Worm (Caenorhabditis elegans): Measurements from ENCODE around the gene clec-75.

The clec-75 gene

DNA sequence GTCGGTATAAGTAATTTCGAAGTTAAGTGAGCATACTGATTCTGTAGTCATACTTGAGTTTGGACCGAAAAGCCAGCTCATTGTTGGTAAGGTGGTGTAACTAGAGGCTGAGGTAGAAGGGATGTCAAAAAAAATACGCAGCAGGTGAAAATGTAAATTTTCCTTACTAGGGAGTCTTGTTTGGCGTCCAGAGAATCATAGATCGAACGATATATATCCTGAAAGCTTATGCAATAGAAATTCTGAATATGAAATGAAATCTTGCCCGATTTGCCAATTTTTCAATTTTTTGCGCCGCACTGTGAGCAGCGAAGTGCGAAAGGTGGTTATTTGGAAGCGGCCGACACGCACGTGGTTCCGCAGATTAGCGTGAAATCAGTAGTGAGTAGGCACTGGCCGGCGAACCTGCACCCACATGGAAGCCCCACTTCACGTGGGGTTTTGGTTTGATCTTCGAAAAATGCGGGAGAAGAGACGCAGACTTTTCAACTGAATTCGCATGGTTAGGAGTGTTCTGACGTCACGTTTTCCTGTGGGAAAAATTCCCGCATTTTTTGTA is 17.5 kb downstream of the clec-75 start, which contains the start of gene srh-220:
Gene srh-220 (minus strand): TSS at position 51 of the 559 bp plus-strand sequence.
- no peak for TF ChIP-seq attf-6 (GFP tag; IDR thresholded peaks at IDR 0.05)
- 0 out of 2 replicates have a peak, but pooled peaks have one; percentile 67 for TF ChIP-seq F37B4.10 (GFP tag; IDR thresholded peaks at IDR 0.05)
- TF ChIP-seq F52B5.7 (tag; optimal IDR thresholded peaks at IDR 0.05), result no peak
- TF ChIP-seq Y53F4B.3 (GFP tag; IDR thresholded peaks at IDR 0.05), result no peak

DNA sequence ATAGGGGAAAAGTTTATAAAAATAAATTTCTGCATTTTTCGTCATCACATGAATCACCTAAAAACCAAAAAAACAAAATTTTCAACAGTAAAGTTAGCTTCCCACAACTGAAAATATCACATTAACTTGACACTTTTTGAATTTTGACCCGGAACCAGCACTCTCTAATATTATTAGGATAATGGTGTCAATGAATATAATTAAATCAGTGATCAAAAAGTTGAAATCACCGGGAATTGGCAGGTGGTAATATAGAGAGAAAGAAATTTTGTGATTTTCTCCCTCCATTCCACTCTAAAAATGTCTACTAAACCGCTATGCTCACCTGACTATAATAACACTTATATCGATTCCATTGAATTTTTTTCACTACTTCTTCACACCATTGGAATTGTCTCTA is 19.0 kb downstream of the clec-75 start, which contains the start of gene srh-222:
Gene srh-222 (plus strand): TSS at position 301 of the 400 bp plus-strand sequence.
- TF ChIP-seq sea-2 (GFP tag; IDR thresholded peaks at IDR 0.05), result no peak
- TF ChIP-seq nhr-179 (tag; optimal IDR thresholded peaks at IDR 0.05), result no peak
- no peak for TF ChIP-seq hsf-1 (GFP tag; IDR thresholded peaks at IDR 0.05)
- no peak for TF ChIP-seq ztf-3 (GFP tag; optimal IDR thresholded peaks at IDR 0.05)
- no peak for TF ChIP-seq lin-35 (GFP tag; optimal IDR thresholded peaks at IDR 0.05)
- TF ChIP-seq B0035.1 (tag; optimal IDR thresholded peaks at IDR 0.05), result no peak
- no peak for TF ChIP-seq ceh-58 (GFP tag; IDR thresholded peaks at IDR 0.05)
- no peak for TF ChIP-seq efl-1 (GFP tag; optimal IDR thresholded peaks at IDR 0.05)
- no peak for TF ChIP-seq somi-1 (GFP tag; optimal IDR thresholded peaks at IDR 0.05)
- TF ChIP-seq ceh-27 (GFP tag; optimal IDR thresholded peaks at IDR 0.05), result no peak
- TF ChIP-seq mcd-1 (GFP tag; IDR thresholded peaks at IDR 0.05), result no peak
- TF ChIP-seq F39B2.1 (GFP tag; IDR thresholded peaks at IDR 0.05), result no peak
- no peak for TF ChIP-seq F22D6.2 (tag; optimal IDR thresholded peaks at IDR 0.05)
- no peak for TF ChIP-seq F57A8.1 (GFP tag; optimal IDR thresholded peaks at IDR 0.05)
- no peak for TF ChIP-seq rec-8 (tag; optimal IDR thresholded peaks at IDR 0.05)
- TF ChIP-seq nhr-80 (tag; optimal IDR thresholded peaks at IDR 0.05), result no peak
- TF ChIP-seq lin-26 (GFP tag; IDR thresholded peaks at IDR 0.05), result no peak
- no peak for TF ChIP-seq ceh-100 (GFP tag; IDR thresholded peaks at IDR 0.05)
- no peak for TF ChIP-seq ceh-79 (tag; optimal IDR thresholded peaks at IDR 0.05)

DNA sequence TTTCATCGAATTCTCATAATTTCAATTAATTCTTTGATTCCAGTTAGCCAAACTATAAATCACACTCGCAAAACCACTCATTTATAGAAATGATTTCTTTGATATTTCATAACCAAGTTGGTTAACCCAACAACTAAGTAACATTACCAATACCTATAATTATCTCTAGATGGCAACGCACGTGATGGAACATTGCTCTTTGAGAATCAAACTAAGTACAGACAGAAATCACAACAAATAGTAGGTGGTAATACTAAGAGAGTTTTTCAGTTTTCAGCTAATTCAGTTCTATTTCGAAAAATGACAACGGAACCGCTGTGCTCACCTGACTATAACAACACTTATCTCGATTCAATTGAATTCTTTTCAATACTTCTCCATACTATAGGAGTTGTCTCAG is 21.1 kb downstream of the clec-75 start, which contains the start of gene srh-223:
Gene srh-223 (plus strand): TSS at position 301 of the 400 bp plus-strand sequence.
- no peak for TF ChIP-seq ceh-91 (GFP tag; IDR thresholded peaks at IDR 0.05)
- no peak for TF ChIP-seq pbrm-1 (GFP tag; IDR thresholded peaks at IDR 0.05)
- no peak for TF ChIP-seq B0019.2 (GFP tag; conservative IDR thresholded peaks at IDR 0.05)
- no peak for TF ChIP-seq ztf-6 (GFP tag; IDR thresholded peaks at IDR 0.05)
- TF ChIP-seq nhr-120 (GFP tag; IDR thresholded peaks at IDR 0.05), result no peak
- no peak for TF ChIP-seq chd-7 (tag; optimal IDR thresholded peaks at IDR 0.05)
- no peak for TF ChIP-seq B0261.1 (tag; optimal IDR thresholded peaks at IDR 0.05)
- no peak for TF ChIP-seq B0035.1 (tag; optimal IDR thresholded peaks at IDR 0.05)
- no peak for TF ChIP-seq ceh-40 (GFP tag; IDR thresholded peaks at IDR 0.05)
- no peak for TF ChIP-seq let-607 (tag; optimal IDR thresholded peaks at IDR 0.05)
- no peak for TF ChIP-seq lir-1 (GFP tag; conservative IDR thresholded peaks at IDR 0.05)
- no peak for TF ChIP-seq ceh-79 (tag; optimal IDR thresholded peaks at IDR 0.05)

DNA sequence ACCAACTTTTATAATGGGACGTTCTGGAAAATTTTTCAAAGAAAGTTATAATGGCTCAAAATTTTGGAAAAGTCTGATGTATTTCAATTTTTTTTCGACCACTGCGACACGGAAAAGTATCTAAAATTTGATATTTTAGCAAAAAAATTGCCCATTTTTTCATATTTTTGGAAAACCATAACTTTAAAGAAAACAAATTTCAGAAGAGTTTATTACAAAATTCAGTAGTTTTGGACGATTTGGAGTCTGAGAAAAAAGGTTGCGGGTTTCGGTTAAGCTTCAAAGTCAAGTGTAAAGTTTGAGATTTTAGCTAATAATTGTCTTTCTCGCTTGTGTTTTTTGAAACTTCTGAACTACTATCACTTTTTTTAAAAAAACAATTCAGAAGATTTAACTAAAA is 27.6 kb downstream of the clec-75 start:
- TF ChIP-seq F49E8.2 (tag; optimal IDR thresholded peaks at IDR 0.05; ENCODE audit: insufficient read depth), result no peak
- TF ChIP-seq egrh-3 (GFP tag; IDR thresholded peaks at IDR 0.05), result no peak
- no peak for TF ChIP-seq Y79H2A.3 (GFP tag; conservative IDR thresholded peaks at IDR 0.05)
- no peak for TF ChIP-seq F52B5.7 (tag; optimal IDR thresholded peaks at IDR 0.05)
- no peak for TF ChIP-seq attf-5 (GFP tag; optimal IDR thresholded peaks at IDR 0.05)
- TF ChIP-seq let-526 (GFP tag; IDR thresholded peaks at IDR 0.05), result no peak
- TF ChIP-seq ztf-22 (GFP tag; optimal IDR thresholded peaks at IDR 0.05), result no peak
- no peak for TF ChIP-seq ztf-3 (GFP tag; optimal IDR thresholded peaks at IDR 0.05)
- TF ChIP-seq egl-18 (GFP tag; IDR thresholded peaks at IDR 0.05), result no peak
- no peak for TF ChIP-seq tlf-1 (GFP tag; optimal IDR thresholded peaks at IDR 0.05)
- TF ChIP-seq ceh-40 (GFP tag; IDR thresholded peaks at IDR 0.05), result no peak
- no peak for TF ChIP-seq nhr-27 (tag; optimal IDR thresholded peaks at IDR 0.05)
- no peak for TF ChIP-seq lsl-1 (GFP tag; optimal IDR thresholded peaks at IDR 0.05)
- TF ChIP-seq attf-3 (GFP tag; conservative IDR thresholded peaks at IDR 0.05), result no peak
- no peak for TF ChIP-seq mel-28 (tag; optimal IDR thresholded peaks at IDR 0.05; ENCODE audit: borderline replicate concordance)
